Worm (Caenorhabditis elegans) whole organism, young adult: ENCODE results near the gene H02F09.3.
A peak's percentile ranks its signal among the peaks of the same experiment; 100 is the strongest.

Experiments used
- B0261.1 ChIP-seq: sonication (generic microtip); optimal IDR thresholded peaks from 2 replicates; lab custom pipeline; 2016; ENCODE audit warnings: mild to moderate bottlenecking, missing genetic modification characterization, moderate library complexity, missing compliant biosample characterization
- B0336.3 ChIP-seq: fragments of 200-800 bp; sonication (Bioruptor generic); IDR thresholded peaks from 2 replicates; pipeline ENCODE4 v1.3.6; 2022; ENCODE audit warnings: missing genetic modification characterization, missing compliant biosample characterization
- C17E4.6 ChIP-seq: fragments of 200-800 bp; sonication (Bioruptor generic); IDR thresholded peaks from 2 replicates; pipeline ENCODE4 v1.3.6; 2022; ENCODE audit warnings: missing genetic modification reagents, missing genetic modification characterization, missing compliant biosample characterization
- D2030.7 ChIP-seq: fragments of 200-800 bp; sonication (Bioruptor generic); IDR thresholded peaks from 2 replicates; pipeline ENCODE4 v1.3.6; 2022; ENCODE audit warnings: missing genetic modification reagents, missing genetic modification characterization, missing compliant biosample characterization
- F22D6.2 ChIP-seq: sonication (generic microtip); optimal IDR thresholded peaks from 2 replicates; lab custom pipeline; 2016; ENCODE audit warnings: mild to moderate bottlenecking, missing genetic modification characterization, missing compliant biosample characterization
- F33H1.4 ChIP-seq: fragments of 200-800 bp; sonication (Bioruptor generic); IDR thresholded peaks from 2 replicates; pipeline ENCODE4 v1.3.6; 2022; ENCODE audit warnings: missing genetic modification reagents, missing genetic modification characterization, missing compliant biosample characterization
- F39B2.1 ChIP-seq: fragments of 200-800 bp; sonication (Bioruptor generic); IDR thresholded peaks from 2 replicates; pipeline ENCODE4 v1.3.6; 2022; ENCODE audit warnings: missing genetic modification reagents, missing genetic modification characterization, missing compliant biosample characterization
- F49E8.2 ChIP-seq: sonication (generic microtip); optimal IDR thresholded peaks from 3 replicates; lab custom pipeline; 2017; ENCODE audit warnings: missing genetic modification characterization, mild to moderate bottlenecking, missing compliant biosample characterization, antibody characterized with exemption, moderate library complexity; ENCODE audit not compliant: insufficient read depth
- Y79H2A.3 ChIP-seq: fragments of 200-800 bp; sonication (Bioruptor generic); conservative IDR thresholded peaks from 2 replicates; pipeline ENCODE4 v1.3.6; 2022; ENCODE audit warnings: missing genetic modification reagents, missing genetic modification characterization, missing compliant biosample characterization
- akir-1 ChIP-seq: fragments of 200-800 bp; sonication (Bioruptor generic); optimal IDR thresholded peaks from 2 replicates; lab custom pipeline; 2018; ENCODE audit warnings: mild to moderate bottlenecking, missing genetic modification characterization, moderate library complexity, missing compliant biosample characterization
- aptf-2 ChIP-seq: fragments of 200-800 bp; sonication (Bioruptor generic); conservative IDR thresholded peaks from 2 replicates; pipeline ENCODE4 v1.3.6; 2022; ENCODE audit warnings: missing genetic modification reagents, missing genetic modification characterization, missing compliant biosample characterization
- aptf-3 ChIP-seq: fragments of 200-800 bp; sonication (Bioruptor generic); IDR thresholded peaks from 2 replicates; pipeline ENCODE4 v1.3.6; 2022; ENCODE audit warnings: missing genetic modification characterization, missing compliant biosample characterization
- attf-3 ChIP-seq: fragments of 200-800 bp; sonication (Bioruptor generic); conservative IDR thresholded peaks from 2 replicates; pipeline ENCODE4 v1.3.6; 2022; ENCODE audit warnings: missing genetic modification reagents, missing genetic modification characterization, missing compliant biosample characterization
- attf-5 ChIP-seq: fragments of 200-800 bp; sonication (Bioruptor generic); optimal IDR thresholded peaks from 2 replicates; lab custom pipeline; 2018; ENCODE audit warnings: mild to moderate bottlenecking, missing genetic modification characterization, missing compliant biosample characterization
- cebp-1 ChIP-seq, 2 experiments: fragments of 200-800 bp in 1 of 2; sonication (Bioruptor generic) in 1 of 2; sonication (generic microtip) in 1 of 2; IDR thresholded peaks in 1 of 2; optimal IDR thresholded peaks in 1 of 2; 2 replicates each; pipeline versions ENCODE4 v1.3.6 to Lab custom; 2017 to 2022; ENCODE audit warnings: missing compliant biosample characterization in 2 of 2, missing genetic modification characterization in 2 of 2, mild to moderate bottlenecking in 1 of 2, missing genetic modification reagents in 1 of 2, moderate library complexity in 1 of 2
- ceh-58 ChIP-seq: fragments of 200-800 bp; sonication (Bioruptor generic); IDR thresholded peaks from 2 replicates; pipeline ENCODE4 v1.3.6; 2022; ENCODE audit warnings: missing genetic modification characterization, missing compliant biosample characterization
- dox-1 ChIP-seq: fragments of 200-800 bp; sonication (Bioruptor generic); IDR thresholded peaks from 2 replicates; pipeline ENCODE4 v1.3.6; 2022; ENCODE audit warnings: missing genetic modification reagents, missing genetic modification characterization, missing compliant biosample characterization
- dpl-1 ChIP-seq: fragments of 150-350 bp; optimal IDR thresholded peaks from 2 replicates; lab custom pipeline; 2014; ENCODE audit warnings: missing biosample characterization, missing genetic modification reagents, missing genetic modification characterization
- efl-1 ChIP-seq: fragments of 150-350 bp; optimal IDR thresholded peaks from 2 replicates; lab custom pipeline; 2014; ENCODE audit warnings: missing biosample characterization, missing genetic modification reagents, missing genetic modification characterization
- hmg-1.2 ChIP-seq: fragments of 200-800 bp; sonication (Bioruptor generic); IDR thresholded peaks from 2 replicates; pipeline ENCODE4 v1.3.6; 2022; ENCODE audit warnings: missing genetic modification reagents, missing genetic modification characterization, missing compliant biosample characterization
- hsf-1 ChIP-seq: fragments of 200-800 bp; sonication (Bioruptor generic); IDR thresholded peaks from 2 replicates; pipeline ENCODE4 v1.3.6; 2022; ENCODE audit warnings: missing genetic modification reagents, missing genetic modification characterization, missing compliant biosample characterization
- let-607 ChIP-seq, 2 experiments: fragments of 200-800 bp in 1 of 2; sonication (Bioruptor generic) in 1 of 2; sonication (generic microtip) in 1 of 2; optimal IDR thresholded peaks; 2 replicates each; lab custom pipeline; 2016 to 2018; ENCODE audit warnings: mild to moderate bottlenecking in 2 of 2, missing compliant biosample characterization in 2 of 2, missing genetic modification characterization in 2 of 2, moderate library complexity in 2 of 2, missing genotype in 1 of 2
- lin-35 ChIP-seq, 3 experiments: fragments of 150-350 bp in 2 of 3; sonication (generic microtip) in 1 of 3; optimal IDR thresholded peaks; 2 replicates each; lab custom pipeline; 2014 to 2018; ENCODE audit warnings: missing biosample characterization in 3 of 3, missing genetic modification characterization in 3 of 3, missing genetic modification reagents in 3 of 3
- madf-3 ChIP-seq: fragments of 200-800 bp; sonication (Bioruptor generic); IDR thresholded peaks from 2 replicates; pipeline ENCODE4 v1.3.6; 2022; ENCODE audit warnings: missing genetic modification reagents, missing genetic modification characterization, missing compliant biosample characterization
- mcd-1 ChIP-seq: fragments of 200-800 bp; sonication (Bioruptor generic); IDR thresholded peaks from 2 replicates; pipeline ENCODE4 v1.3.6; 2022; ENCODE audit warnings: missing genetic modification reagents, missing genetic modification characterization, missing compliant biosample characterization
- mes-4 ChIP-seq: sonication (generic microtip); optimal IDR thresholded peaks from 2 replicates; lab custom pipeline; 2016; ENCODE audit warnings: missing genotype, missing genetic modification characterization, missing compliant biosample characterization
- nfya-2 ChIP-seq: fragments of 200-800 bp; sonication (Bioruptor generic); IDR thresholded peaks from 2 replicates; pipeline ENCODE4 v1.3.6; 2022; ENCODE audit warnings: missing genetic modification reagents, missing genetic modification characterization, missing compliant biosample characterization
- pbrm-1 ChIP-seq: fragments of 200-800 bp; sonication (Bioruptor generic); IDR thresholded peaks from 2 replicates; pipeline ENCODE4 v1.3.6; 2022; ENCODE audit warnings: missing genetic modification reagents, missing genetic modification characterization, missing compliant biosample characterization
- rpc-1 ChIP-seq, 2 experiments: fragments of 150-350 bp in 1 of 2; sonication (generic microtip) in 1 of 2; optimal IDR thresholded peaks; 2 replicates each; lab custom pipeline; 2014 to 2018; ENCODE audit warnings: missing biosample characterization in 1 of 2, missing genetic modification characterization in 1 of 2, missing genetic modification reagents in 1 of 2, missing genotype in 1 of 2
- snpc-1.3 ChIP-seq: sonication (generic microtip); optimal IDR thresholded peaks from 2 replicates; lab custom pipeline; 2017; ENCODE audit warnings: missing genetic modification characterization, mild to moderate bottlenecking, missing compliant biosample characterization, antibody characterized with exemption, moderate library complexity, missing genotype, missing genetic modification reagents; ENCODE audit not compliant: insufficient read depth
- snpc-3.4 ChIP-seq: sonication (generic microtip); optimal IDR thresholded peaks from 2 replicates; lab custom pipeline; 2017; ENCODE audit warnings: missing genetic modification characterization, mild to moderate bottlenecking, missing compliant biosample characterization, antibody characterized with exemption, moderate library complexity, missing genotype, missing genetic modification reagents
- tbp1 ChIP-seq: fragments of 200-800 bp; sonication (Bioruptor generic); optimal IDR thresholded peaks from 2 replicates; lab custom pipeline; 2018; ENCODE audit warnings: mild to moderate bottlenecking, missing genetic modification characterization, missing compliant biosample characterization
- ztf-18 ChIP-seq: sonication (generic microtip); optimal IDR thresholded peaks from 2 replicates; lab custom pipeline; 2016; ENCODE audit warnings: missing genotype, mild to moderate bottlenecking, missing genetic modification characterization, missing compliant biosample characterization

H02F09.3 gene

DNA sequence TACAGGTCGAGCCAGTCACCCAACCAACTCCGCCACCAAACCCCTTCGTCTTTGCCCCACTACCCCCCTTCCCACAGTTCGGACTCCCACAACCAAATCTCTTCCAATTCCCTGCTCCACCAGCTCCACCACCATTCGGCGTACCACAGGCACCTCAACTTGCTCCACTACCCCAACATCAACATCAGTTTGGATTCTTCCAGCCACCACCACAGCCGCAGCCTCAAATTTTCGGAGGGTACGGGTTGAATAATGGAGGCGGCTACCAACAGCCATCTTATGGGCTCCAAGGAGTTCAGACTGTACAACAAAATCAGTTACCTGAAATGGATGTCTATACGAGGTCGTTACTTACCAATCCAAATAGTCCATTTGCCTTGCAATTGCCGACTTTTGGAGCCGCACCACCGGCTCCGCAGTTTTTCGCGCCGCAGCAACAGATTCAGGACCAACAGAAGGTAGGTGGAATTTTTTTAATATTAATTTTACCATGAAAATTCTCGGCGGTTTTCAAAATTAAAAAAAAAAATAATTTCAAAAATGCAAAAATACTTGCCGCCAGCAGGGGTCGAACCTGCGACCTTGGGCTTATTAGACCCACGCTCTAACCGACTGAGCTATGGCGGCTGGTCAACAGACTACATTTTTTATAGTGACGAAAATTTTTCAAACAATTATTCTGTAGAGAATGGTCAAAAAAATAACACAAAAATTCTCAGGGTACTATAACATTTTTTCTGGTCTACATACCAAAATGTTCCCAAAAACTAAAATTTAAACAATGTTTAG, 20.8 kb downstream of the H02F09.3 start (continued):
- TF ChIP-seq F39B2.1 (GFP tag; lab: Robert Waterston, UW): no peak
- no peak for TF ChIP-seq F22D6.2
- TF ChIP-seq D2030.7 (GFP tag; lab: Robert Waterston, UW): no peak; the same call in 1 of the 2 replicates
- TF ChIP-seq hmg-1.2 (GFP tag; lab: Robert Waterston, UW): no peak
- no peak for TF ChIP-seq F33H1.4 (GFP tag; lab: Robert Waterston, UW)
- TF ChIP-seq dox-1 (GFP tag; lab: Robert Waterston, UW): no peak
- TF ChIP-seq ceh-58 (GFP tag; lab: Robert Waterston, UW): no peak
- 0 out of 2 replicates have a peak, but pooled peaks have one; percentile 41 for TF ChIP-seq hsf-1 (GFP tag; lab: Robert Waterston, UW)
- TF ChIP-seq aptf-3 (GFP tag; lab: Robert Waterston, UW): no peak
- TF ChIP-seq snpc-3.4: no peak
- no peak for TF ChIP-seq aptf-2 (GFP tag; lab: Robert Waterston, UW)
- no peak for TF ChIP-seq ztf-18 (tag; lab: Kevin White, UChicago)
- TF ChIP-seq mes-4 (tag; lab: Kevin White, UChicago): no peak
- no peak for TF ChIP-seq akir-1 (GFP tag; lab: Kevin White, UChicago)

DNA sequence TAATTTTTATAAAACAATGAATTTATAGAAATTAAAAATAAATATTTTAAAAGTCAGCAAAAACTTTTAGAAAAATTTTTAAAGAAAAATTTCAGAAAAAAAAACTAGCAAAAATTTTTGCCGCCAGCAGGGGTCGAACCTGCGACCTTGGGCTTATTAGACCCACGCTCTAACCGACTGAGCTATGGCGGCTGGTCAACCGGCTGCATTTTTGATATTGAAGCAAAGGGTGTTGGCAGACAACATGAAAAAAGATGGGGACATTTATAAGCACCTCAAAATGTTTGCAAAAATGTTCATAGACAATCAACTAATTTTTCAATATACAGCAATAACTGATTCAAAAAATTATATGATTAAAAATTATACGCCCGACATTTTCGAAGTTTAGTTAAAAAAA, 21.5 kb downstream of the H02F09.3 start:
- TF ChIP-seq tbp1 (GFP tag; lab: Kevin White, UChicago): peak; percentile 85
- TF ChIP-seq F49E8.2 (tag; lab: Kevin White, UChicago): no peak
- TF ChIP-seq let-607 (tag; optimal IDR thresholded peaks at IDR 0.05; lab: Kevin White, UChicago): no peak
- no peak for TF ChIP-seq cebp-1 (GFP tag; IDR thresholded peaks at IDR 0.05; lab: Robert Waterston, UW)
- peak; percentile 13 for TF ChIP-seq cebp-1 (tag; optimal IDR thresholded peaks at IDR 0.05; lab: Kevin White, UChicago)
- 0 out of 2 replicates have a peak, but pooled peaks have one; percentile 13 for TF ChIP-seq madf-3
- TF ChIP-seq attf-5 (GFP tag; lab: Kevin White, UChicago): no peak
- peak; percentile 16 for TF ChIP-seq rpc-1 (optimal IDR thresholded peaks at IDR 0.05; lab: Kevin White, UChicago)
- TF ChIP-seq rpc-1 (tag; optimal IDR thresholded peaks at IDR 0.05; lab: Kevin White, UChicago): peak; percentile 70
- peak; percentile 27 for TF ChIP-seq D2030.7 (GFP tag; lab: Robert Waterston, UW)
- no peak for TF ChIP-seq B0336.3 (GFP tag; lab: Robert Waterston, UW)
- TF ChIP-seq efl-1: no peak
- peak; percentile 76 for TF ChIP-seq B0261.1 (tag; lab: Kevin White, UChicago)
- peak; percentile 47 for TF ChIP-seq pbrm-1 (GFP tag; lab: Robert Waterston, UW)
- peak; percentile 46 for TF ChIP-seq hmg-1.2 (GFP tag; lab: Robert Waterston, UW)
- TF ChIP-seq mcd-1: no peak
- no peak for TF ChIP-seq C17E4.6 (GFP tag; lab: Robert Waterston, UW)
- peak; percentile 33 for TF ChIP-seq snpc-1.3
- no peak for TF ChIP-seq dpl-1 (GFP tag; lab: Kevin White, UChicago)
- TF ChIP-seq Y79H2A.3 (GFP tag; lab: Robert Waterston, UW): 0 out of 2 replicates have a peak, but pooled peaks have one; percentile 15
- no peak for TF ChIP-seq lin-35 (GFP tag; optimal IDR thresholded peaks at IDR 0.05; lab: Kevin White, UChicago)
- no peak for TF ChIP-seq attf-3
- TF ChIP-seq ztf-18 (tag; lab: Kevin White, UChicago): no peak
- no peak for TF ChIP-seq snpc-3.4
- TF ChIP-seq nfya-2 (GFP tag; lab: Robert Waterston, UW): no peak
